Fruit fly (Drosophila melanogaster) whole organism, embryonic: ENCODE results near the gene RpL4.
A peak's percentile ranks its signal among the peaks of the same experiment; 100 is the strongest.

Experiments used
- Bgb ChIP-seq: fragments of 200-800 bp; sonication (Bioruptor generic); IDR thresholded peaks from 2 replicates; pipeline ENCODE4 v1.3.6; 2022; ENCODE audit warnings: missing biosample characterization, missing genetic modification characterization; ENCODE audit not compliant: partially characterized antibody
- C15 ChIP-seq: fragments of 200-800 bp; sonication (Bioruptor generic); IDR thresholded peaks from 3 replicates; pipeline ENCODE4 v1.3.6; 2022; ENCODE audit warnings: missing biosample characterization, missing genetic modification characterization
- CG17912 ChIP-seq: fragments of 200-800 bp; sonication (Bioruptor generic); optimal IDR thresholded peaks from 2 replicates; lab custom pipeline; 2018; ENCODE audit warnings: missing biosample characterization, mild to moderate bottlenecking, missing genetic modification characterization
- CG2116 ChIP-seq: fragments of 200-800 bp; sonication (Bioruptor generic); optimal IDR thresholded peaks from 3 replicates; lab custom pipeline; 2018; ENCODE audit warnings: missing biosample characterization, mild to moderate bottlenecking, missing genetic modification characterization
- CG34224 ChIP-seq: fragments of 200-800 bp; sonication (Bioruptor generic); IDR thresholded peaks from 3 replicates; pipeline ENCODE4 v1.3.6; 2022; ENCODE audit warnings: missing biosample characterization, missing genetic modification characterization; ENCODE audit not compliant: partially characterized antibody
- CG4328 ChIP-seq: fragments of 200-800 bp; sonication (Bioruptor generic); optimal IDR thresholded peaks from 3 replicates; lab custom pipeline; 2017; ENCODE audit warnings: missing biosample characterization, missing genetic modification reagents, missing genetic modification characterization
- Dll ChIP-seq: fragments of 200-800 bp; sonication (Bioruptor generic); IDR thresholded peaks from 4 replicates; pipeline ENCODE4 v1.3.6; 2022; ENCODE audit warnings: missing biosample characterization, missing genetic modification characterization; ENCODE audit not compliant: partially characterized antibody
- Dref ChIP-seq: fragments of 200-800 bp; sonication (Bioruptor generic); IDR thresholded peaks from 2 replicates; pipeline ENCODE4 v1.3.6; 2022; ENCODE audit warnings: missing biosample characterization, missing genetic modification characterization
- E2f1 ChIP-seq: fragments of 200-800 bp; sonication (Bioruptor generic); IDR thresholded peaks from 2 replicates; pipeline ENCODE4 v1.3.6; 2022; ENCODE audit warnings: missing biosample characterization, missing genetic modification characterization
- E2f2 ChIP-seq: fragments of 200-800 bp; sonication (Bioruptor generic); IDR thresholded peaks from 2 replicates; pipeline ENCODE4 v1.3.6; 2022; ENCODE audit warnings: missing biosample characterization, missing genetic modification characterization
- Ets97D ChIP-seq: fragments of 200-800 bp; sonication (Bioruptor generic); optimal IDR thresholded peaks from 3 replicates; lab custom pipeline; 2016; ENCODE audit warnings: missing biosample characterization, missing genetic modification characterization
- HLH3B ChIP-seq: fragments of 200-800 bp; sonication (Bioruptor generic); IDR thresholded peaks from 2 replicates; pipeline ENCODE4 v1.3.6; 2022; ENCODE audit warnings: missing biosample characterization, missing genetic modification characterization
- MBD-R2 ChIP-seq: fragments of 200-800 bp; sonication (Bioruptor generic); IDR thresholded peaks from 2 replicates; pipeline ENCODE4 v1.3.6; 2022; ENCODE audit warnings: missing biosample characterization, missing genetic modification characterization
- Neu2 ChIP-seq: fragments of 200-800 bp; sonication (Bioruptor generic); optimal IDR thresholded peaks from 3 replicates; lab custom pipeline; 2016; ENCODE audit warnings: missing biosample characterization, missing genetic modification characterization, borderline replicate concordance
- Oaz ChIP-seq: fragments of 200-800 bp; sonication (Bioruptor generic); IDR thresholded peaks from 2 replicates; pipeline ENCODE4 v1.3.6; 2022; ENCODE audit warnings: missing biosample characterization, missing genetic modification characterization
- Pdp1 ChIP-seq, 2 experiments: fragments of 200-800 bp; sonication (Bioruptor generic); optimal IDR thresholded peaks; 3 replicates each; lab custom pipeline; 2016; ENCODE audit warnings: missing biosample characterization in 2 of 2, missing genetic modification characterization in 2 of 2, mild to moderate bottlenecking in 1 of 2, moderate library complexity in 1 of 2
- amos ChIP-seq: fragments of 200-800 bp; sonication (Bioruptor generic); IDR thresholded peaks from 2 replicates; pipeline ENCODE4 v1.3.6; 2022; ENCODE audit warnings: missing biosample characterization, missing genetic modification characterization; ENCODE audit not compliant: partially characterized antibody
- bowl ChIP-seq: fragments of 200-800 bp; sonication (Bioruptor generic); IDR thresholded peaks from 2 replicates; pipeline ENCODE4 v1.3.6; 2022; ENCODE audit warnings: missing biosample characterization, missing genetic modification characterization
- chinmo ChIP-seq: fragments of 200-800 bp; sonication (Bioruptor generic); IDR thresholded peaks from 4 replicates; pipeline ENCODE4 v1.3.6; 2022; ENCODE audit warnings: missing biosample characterization, missing genetic modification characterization; ENCODE audit not compliant: partially characterized antibody
- dm ChIP-seq: fragments of 200-800 bp; sonication (Bioruptor generic); optimal IDR thresholded peaks from 3 replicates; lab custom pipeline; 2016; ENCODE audit warnings: missing biosample characterization, missing genetic modification characterization
- ewg ChIP-seq: fragments of 200-800 bp; sonication (Bioruptor generic); optimal IDR thresholded peaks from 3 replicates; lab custom pipeline; 2017; ENCODE audit warnings: mild to moderate bottlenecking, missing biosample characterization, missing genetic modification reagents, missing genetic modification characterization
- fd102C ChIP-seq: fragments of 200-800 bp; sonication (Bioruptor generic); optimal IDR thresholded peaks from 2 replicates; lab custom pipeline; 2018; ENCODE audit warnings: missing biosample characterization, mild to moderate bottlenecking, missing genetic modification characterization, moderate library complexity
- ham ChIP-seq: fragments of 200-800 bp; sonication (Bioruptor generic); IDR thresholded peaks from 2 replicates; pipeline ENCODE4 v1.3.6; 2022; ENCODE audit warnings: missing biosample characterization, missing genetic modification characterization
- hb ChIP-seq: fragments of 200-800 bp; sonication (Bioruptor generic); IDR thresholded peaks from 3 replicates; pipeline ENCODE4 v1.3.6; 2022; ENCODE audit warnings: missing biosample characterization, missing genetic modification characterization; ENCODE audit not compliant: partially characterized antibody
- her ChIP-seq: fragments of 200-800 bp; sonication (Bioruptor generic); optimal IDR thresholded peaks from 2 replicates; lab custom pipeline; 2016; ENCODE audit warnings: missing biosample characterization, missing genetic modification characterization
- kay ChIP-seq: fragments of 200-800 bp; sonication (Bioruptor generic); optimal IDR thresholded peaks from 2 replicates; lab custom pipeline; 2016; ENCODE audit warnings: missing biosample characterization, missing genetic modification characterization
- mirr ChIP-seq: fragments of 200-800 bp; sonication (Bioruptor generic); optimal IDR thresholded peaks from 3 replicates; lab custom pipeline; 2018; ENCODE audit warnings: missing biosample characterization, mild to moderate bottlenecking, missing genetic modification characterization
- nom ChIP-seq: fragments of 200-800 bp; sonication (Bioruptor generic); optimal IDR thresholded peaks from 2 replicates; lab custom pipeline; 2017; ENCODE audit warnings: missing biosample characterization, missing genetic modification characterization, mild to moderate bottlenecking, moderate library complexity, missing genetic modification reagents
- phol ChIP-seq: fragments of 200-800 bp; sonication (Bioruptor generic); optimal IDR thresholded peaks from 3 replicates; lab custom pipeline; 2018; ENCODE audit warnings: missing biosample characterization, mild to moderate bottlenecking, missing genetic modification characterization, moderate library complexity
- pum ChIP-seq: fragments of 200-800 bp; sonication (Bioruptor generic); optimal IDR thresholded peaks from 2 replicates; lab custom pipeline; 2016; ENCODE audit warnings: missing biosample characterization, missing genetic modification characterization
- sug ChIP-seq: fragments of 200-800 bp; optimal IDR thresholded peaks from 2 replicates; lab custom pipeline; 2019; ENCODE audit warnings: missing biosample characterization, mild to moderate bottlenecking, missing genetic modification characterization, moderate library complexity
- tll ChIP-seq, 2 experiments: fragments of 200-800 bp in 1 of 2; fragments of >200 bp in 1 of 2; sonication (Bioruptor generic) in 1 of 2; optimal IDR thresholded peaks; 2 replicates each; lab custom pipeline; 2017 to 2019; ENCODE audit warnings: missing biosample characterization in 2 of 2, missing genetic modification characterization in 2 of 2, mild to moderate bottlenecking in 1 of 2, moderate library complexity in 1 of 2
- twi ChIP-seq: fragments of 200-800 bp; optimal IDR thresholded peaks from 2 replicates; lab custom pipeline; 2019; ENCODE audit warnings: missing biosample characterization, mild to moderate bottlenecking, missing genetic modification characterization, moderate library complexity
- unc-4 ChIP-seq: fragments of 200-800 bp; sonication (Bioruptor generic); IDR thresholded peaks from 2 replicates; pipeline ENCODE4 v1.3.6; 2022; ENCODE audit warnings: missing biosample characterization, missing genetic modification characterization; ENCODE audit not compliant: partially characterized antibody
- vfl ChIP-seq: fragments of 200-800 bp; sonication (Bioruptor generic); optimal IDR thresholded peaks from 2 replicates; lab custom pipeline; 2016; ENCODE audit warnings: missing biosample characterization, missing genetic modification characterization
- vnd ChIP-seq: fragments of 200-800 bp; sonication (Bioruptor generic); IDR thresholded peaks from 3 replicates; pipeline ENCODE4 v1.3.6; 2022; ENCODE audit warnings: missing biosample characterization, missing genetic modification characterization; ENCODE audit not compliant: partially characterized antibody
- zen ChIP-seq: fragments of 200-800 bp; sonication (Bioruptor generic); optimal IDR thresholded peaks from 3 replicates; lab custom pipeline; 2018; ENCODE audit warnings: missing biosample characterization, mild to moderate bottlenecking, missing genetic modification characterization, moderate library complexity
- zen2 ChIP-seq: fragments of 200-800 bp; sonication (Bioruptor generic); IDR thresholded peaks from 3 replicates; pipeline ENCODE4 v1.3.6; 2022; ENCODE audit warnings: missing biosample characterization, missing genetic modification characterization; ENCODE audit not compliant: partially characterized antibody

RpL4 gene

DNA sequence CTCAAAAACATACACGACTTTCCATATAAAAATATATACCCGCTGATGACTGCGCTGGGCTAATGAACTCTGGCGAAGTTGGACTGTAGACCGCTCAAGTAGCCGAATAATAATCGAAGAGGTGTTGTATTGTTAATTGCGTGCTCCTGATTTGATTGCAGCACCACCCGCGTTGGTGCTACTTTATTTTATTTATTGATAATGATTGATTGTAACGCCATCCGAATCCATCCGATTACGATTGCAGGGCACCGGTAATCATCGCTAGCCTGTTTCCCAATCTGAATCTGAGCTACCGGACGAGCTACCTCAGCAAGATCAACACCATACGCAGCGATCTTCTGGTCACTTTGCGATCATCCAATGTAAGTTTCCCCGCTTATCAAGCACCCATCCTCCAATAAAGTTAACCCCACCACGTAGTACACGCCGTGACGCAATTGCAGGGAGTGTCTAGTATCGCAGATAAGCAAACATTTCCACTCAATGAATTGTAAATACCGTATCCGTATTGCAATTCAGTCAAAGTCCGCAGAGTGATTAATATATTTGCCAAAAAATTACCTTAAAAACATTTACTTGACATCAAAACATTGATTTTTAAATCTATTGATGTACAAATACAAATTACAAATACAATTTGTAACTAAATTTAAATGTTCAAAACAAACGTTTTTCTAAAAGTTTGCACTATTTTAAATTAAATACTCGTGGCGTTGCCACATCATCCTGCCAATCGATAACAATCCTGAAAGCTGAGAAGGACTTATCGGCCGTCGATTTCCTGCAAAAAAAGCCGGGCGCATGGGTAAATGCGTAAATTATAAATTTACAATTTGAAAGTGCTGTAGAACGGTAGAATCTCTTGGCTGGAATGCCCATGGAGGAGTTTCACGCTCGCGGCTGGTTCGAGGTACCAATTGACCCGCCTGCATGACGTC is 6.6 kb downstream of the RpL4 start (continued):
- TF ChIP-seq C15 (GFP tag; lab: Robert Waterston, UW) (no peak), unc-4 (GFP tag; lab: Robert Waterston, UW) (0 out of 2 replicates have a peak, but pooled peaks have one; percentile 16), Dref (GFP tag; lab: Robert Waterston, UW) (peak; percentile 59), hb (GFP tag; lab: Robert Waterston, UW) (no peak), Ets97D (GFP tag; lab: Kevin White, UChicago) (no peak), nom (GFP tag; lab: Kevin White, UChicago) (peak; percentile 31), amos (GFP tag; lab: Robert Waterston, UW) (0 out of 2 replicates have a peak, but pooled peaks have one; percentile 9), her (GFP tag; lab: Kevin White, UChicago) (no peak), CG4328 (no peak), Bgb (GFP tag; lab: Robert Waterston, UW) (0 out of 2 replicates have a peak, but pooled peaks have one; percentile 12), bowl (GFP tag; lab: Robert Waterston, UW) (no peak), vfl (GFP tag; lab: Kevin White, UChicago) (no peak), dm (GFP tag; lab: Kevin White, UChicago) (no peak), CG34224 (GFP tag; lab: Robert Waterston, UW) (no peak), ewg (peak; percentile 29), CG2116 (GFP tag; lab: Kevin White, UChicago) (peak; percentile 59), kay (GFP tag; lab: Kevin White, UChicago) (no peak), fd102C (GFP tag; lab: Kevin White, UChicago) (no peak), Oaz (no peak), sug (tag; lab: Kevin White, UChicago) (peak; percentile 94), CG17912 (no peak), Dll (GFP tag; lab: Robert Waterston, UW) (no peak), chinmo (0 out of 4 replicates have a peak, but pooled peaks have one; percentile 47), vnd (GFP tag; lab: Robert Waterston, UW) (no peak), mirr (GFP tag; lab: Kevin White, UChicago) (peak; percentile 33), zen2 (GFP tag; lab: Robert Waterston, UW) (no peak), E2f2 (GFP tag; lab: Robert Waterston, UW) (peak; percentile 53), HLH3B (GFP tag; lab: Robert Waterston, UW) (no peak), phol (tag; lab: Kevin White, UChicago) (no peak), MBD-R2 (GFP tag; lab: Robert Waterston, UW) (0 out of 2 replicates have a peak, but pooled peaks have one; percentile 25), zen (tag; lab: Kevin White, UChicago) (no peak), E2f1 (GFP tag; lab: Robert Waterston, UW) (no peak), Pdp1 (GFP tag; optimal IDR thresholded peaks at IDR 0.05; lab: Kevin White, UChicago) (peak in 1 of 2 experiments; percentile 75)

DNA sequence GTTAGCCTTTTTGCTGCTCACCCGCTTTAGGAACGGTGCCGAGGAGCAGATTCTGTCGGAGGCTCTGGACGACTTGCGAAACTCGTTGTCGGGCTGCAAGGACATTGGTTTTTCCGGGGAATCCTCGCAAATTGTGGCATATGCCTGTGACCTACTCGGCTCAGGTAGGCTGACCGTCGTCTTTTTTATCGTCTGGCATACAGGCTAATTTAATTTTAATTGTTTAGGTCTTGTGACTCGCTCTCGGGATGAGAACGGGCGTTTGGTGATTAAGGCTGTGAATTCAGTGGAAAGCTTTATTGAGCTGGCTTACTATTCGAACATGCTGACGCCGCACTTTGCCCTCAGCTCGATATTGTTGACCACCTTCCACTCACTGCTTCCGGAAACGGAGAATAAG is 8.8 kb downstream of the RpL4 start:
- TF ChIP-seq twi (tag; lab: Kevin White, UChicago) (peak; percentile 44), Neu2 (GFP tag; lab: Kevin White, UChicago) (peak; percentile 31), ham (GFP tag; lab: Robert Waterston, UW) (no peak), tll (GFP tag; optimal IDR thresholded peaks at IDR 0.05; lab: Kevin White, UChicago) (peak in 1 of 2 experiments; percentile 52), zen (tag; lab: Kevin White, UChicago) (peak; percentile 98), pum (GFP tag; lab: Kevin White, UChicago) (no peak)
